Worm (Caenorhabditis elegans) whole organism, L1 larva: Measurements from ENCODE around the gene lrpc-1.

Experiments used
- C04F5.9 ChIP-seq: sonication (generic microtip); optimal IDR thresholded peaks from 2 replicates; lab custom pipeline; 2016; ENCODE audit warnings: missing genetic modification characterization, missing compliant biosample characterization
- Y116A8C.19 ChIP-seq: sonication (generic microtip); optimal IDR thresholded peaks from 2 replicates; lab custom pipeline; 2016; ENCODE audit warnings: missing compliant biosample characterization, missing genetic modification characterization, borderline replicate concordance
- aha-1 ChIP-seq: fragments of 150-350 bp; optimal IDR thresholded peaks from 2 replicates; lab custom pipeline; 2014; ENCODE audit warnings: missing biosample characterization, missing genetic modification characterization
- aly-2 ChIP-seq: fragments of 150-350 bp; optimal IDR thresholded peaks from 2 replicates; lab custom pipeline; 2014; ENCODE audit warnings: missing biosample characterization, missing genetic modification characterization
- ama-1 ChIP-seq: fragments of 150-350 bp; optimal IDR thresholded peaks from 2 replicates; lab custom pipeline; 2014
- blmp-1 ChIP-seq: fragments of 150-350 bp; optimal IDR thresholded peaks from 2 replicates; lab custom pipeline; 2014; ENCODE audit warnings: missing biosample characterization, missing genetic modification characterization
- ceh-8 ChIP-seq: fragments of 200-800 bp; sonication (Bioruptor generic); optimal IDR thresholded peaks from 2 replicates; lab custom pipeline; 2018; ENCODE audit warnings: mild to moderate bottlenecking, missing genetic modification characterization, moderate library complexity, missing compliant biosample characterization
- ceh-90 ChIP-seq: sonication (generic microtip); optimal IDR thresholded peaks from 2 replicates; lab custom pipeline; 2016; ENCODE audit warnings: missing genetic modification characterization, missing compliant biosample characterization
- ces-1 ChIP-seq: fragments of 150-350 bp; optimal IDR thresholded peaks from 2 replicates; lab custom pipeline; 2014; ENCODE audit warnings: missing biosample characterization, missing genetic modification reagents, missing genetic modification characterization
- efl-1 ChIP-seq, 4 experiments: fragments of 150-350 bp; optimal IDR thresholded peaks in 3 of 4; peaks in 1 of 4; 1 replicate in 1 of 4; 2 replicates in 3 of 4; lab custom pipeline; 2014; ENCODE audit warnings: missing biosample characterization in 2 of 4, missing genetic modification characterization in 2 of 4, missing genetic modification reagents in 2 of 4
- efl-3 ChIP-seq: fragments of 200-800 bp; sonication (Bioruptor generic); optimal IDR thresholded peaks from 2 replicates; lab custom pipeline; 2018; ENCODE audit warnings: mild to moderate bottlenecking, missing genetic modification characterization, missing compliant biosample characterization
- egl-27 ChIP-seq, 2 experiments: fragments of 150-350 bp in 1 of 2; sonication (generic microtip); optimal IDR thresholded peaks; 3 replicates each; lab custom pipeline; 2017 to 2018; ENCODE audit warnings: missing biosample characterization in 2 of 2, missing genetic modification characterization in 2 of 2, missing genetic modification reagents in 2 of 2
- elt-3 ChIP-seq, 6 experiments: fragments of 150-350 bp in 1 of 6; sonication (generic microtip); optimal IDR thresholded peaks; 2 replicates each; lab custom pipeline; 2017 to 2018; ENCODE audit warnings: missing biosample characterization in 6 of 6, missing genetic modification characterization in 6 of 6, inconsistent platforms in 1 of 6
- ets-5 ChIP-seq: fragments of 200-800 bp; sonication (Bioruptor generic); IDR thresholded peaks from 2 replicates; pipeline ENCODE4 v1.3.6; 2022; ENCODE audit warnings: missing genetic modification characterization, missing compliant biosample characterization
- fkh-10 ChIP-seq: sonication (generic microtip); optimal IDR thresholded peaks from 2 replicates; lab custom pipeline; 2017; ENCODE audit warnings: missing biosample characterization, missing genetic modification reagents, missing genetic modification characterization
- fkh-8 ChIP-seq: sonication (generic microtip); optimal IDR thresholded peaks from 2 replicates; lab custom pipeline; 2016; ENCODE audit warnings: mild to moderate bottlenecking, missing genetic modification characterization, missing compliant biosample characterization
- fos-1 ChIP-seq: fragments of 150-350 bp; optimal IDR thresholded peaks from 2 replicates; lab custom pipeline; 2014; ENCODE audit warnings: missing biosample characterization, missing genetic modification characterization
- hlh-17 ChIP-seq: fragments of 200-800 bp; sonication (Bioruptor generic); optimal IDR thresholded peaks from 2 replicates; lab custom pipeline; 2018; ENCODE audit warnings: missing genetic modification characterization, mild to moderate bottlenecking, missing compliant biosample characterization, moderate library complexity, borderline replicate concordance
- hlh-4 ChIP-seq: sonication (generic microtip); optimal IDR thresholded peaks from 2 replicates; lab custom pipeline; 2016; ENCODE audit warnings: mild to moderate bottlenecking, missing genetic modification characterization, missing compliant biosample characterization
- lin-13 ChIP-seq: fragments of 150-350 bp; optimal IDR thresholded peaks from 2 replicates; lab custom pipeline; 2014; ENCODE audit warnings: missing biosample characterization, missing genetic modification reagents, missing genetic modification characterization
- lin-15B ChIP-seq: fragments of 150-350 bp; sonication (generic microtip); optimal IDR thresholded peaks from 3 replicates; lab custom pipeline; 2014; ENCODE audit warnings: missing biosample characterization, missing genetic modification characterization
- lin-35 ChIP-seq, 2 experiments: fragments of 150-350 bp; optimal IDR thresholded peaks; 2 replicates each; lab custom pipeline; 2014; ENCODE audit warnings: missing biosample characterization in 2 of 2, missing genetic modification characterization in 2 of 2, missing genetic modification reagents in 2 of 2
- lin-39 ChIP-seq: fragments of 150-350 bp; optimal IDR thresholded peaks from 2 replicates; lab custom pipeline; 2014; ENCODE audit warnings: missing biosample characterization, missing genetic modification reagents, missing genetic modification characterization
- lir-3 ChIP-seq: sonication (generic microtip); optimal IDR thresholded peaks from 2 replicates; lab custom pipeline; 2016; ENCODE audit warnings: mild to moderate bottlenecking, missing genetic modification characterization, moderate library complexity, missing compliant biosample characterization; ENCODE audit not compliant: poor library complexity
- mdl-1 ChIP-seq, 2 experiments: fragments of 150-350 bp; optimal IDR thresholded peaks; 2 replicates each; lab custom pipeline; 2014 to 2017; ENCODE audit warnings: missing biosample characterization in 2 of 2, missing genetic modification characterization in 2 of 2, inconsistent platforms in 1 of 2
- mef-2 ChIP-seq: fragments of 150-350 bp; optimal IDR thresholded peaks from 2 replicates; lab custom pipeline; 2014; ENCODE audit warnings: missing biosample characterization, missing genetic modification characterization
- nhr-11 ChIP-seq: fragments of 150-350 bp; optimal IDR thresholded peaks from 2 replicates; lab custom pipeline; 2014; ENCODE audit warnings: missing biosample characterization, missing genetic modification characterization
- nhr-12 ChIP-seq: sonication (generic microtip); optimal IDR thresholded peaks from 2 replicates; lab custom pipeline; 2017; ENCODE audit warnings: missing biosample characterization, missing genetic modification characterization
- nhr-20 ChIP-seq: sonication (generic microtip); optimal IDR thresholded peaks from 2 replicates; lab custom pipeline; 2016; ENCODE audit warnings: mild to moderate bottlenecking, missing genetic modification characterization, missing compliant biosample characterization
- nhr-28 ChIP-seq: fragments of 150-350 bp; optimal IDR thresholded peaks from 2 replicates; lab custom pipeline; 2014; ENCODE audit warnings: missing biosample characterization, missing genetic modification characterization
- nhr-71 ChIP-seq: sonication (generic microtip); optimal IDR thresholded peaks from 2 replicates; lab custom pipeline; 2016; ENCODE audit warnings: mild to moderate bottlenecking, missing genetic modification characterization, moderate library complexity, missing compliant biosample characterization
- nhr-76 ChIP-seq: sonication (generic microtip); optimal IDR thresholded peaks from 2 replicates; lab custom pipeline; 2017; ENCODE audit warnings: missing biosample characterization, missing genetic modification characterization
- nhr-85 ChIP-seq: sonication (generic microtip); peaks from one replicate; lab custom pipeline; 2016; ENCODE audit warnings: missing genetic modification characterization, inconsistent platforms, missing compliant biosample characterization
- nhr-90 ChIP-seq: sonication (generic microtip); optimal IDR thresholded peaks from 2 replicates; lab custom pipeline; 2016; ENCODE audit warnings: mild to moderate bottlenecking, missing genetic modification characterization, missing compliant biosample characterization; ENCODE audit not compliant: poor library complexity
- pag-3 ChIP-seq: sonication (generic microtip); optimal IDR thresholded peaks from 2 replicates; lab custom pipeline; 2017; ENCODE audit warnings: missing genetic modification characterization, mild to moderate bottlenecking, missing compliant biosample characterization, antibody characterized with exemption, borderline replicate concordance; ENCODE audit not compliant: insufficient read depth
- skn-1 ChIP-seq: fragments of 150-350 bp; optimal IDR thresholded peaks from 2 replicates; lab custom pipeline; 2014; ENCODE audit warnings: missing biosample characterization, missing genetic modification characterization
- snu-23 ChIP-seq: sonication (generic microtip); optimal IDR thresholded peaks from 2 replicates; lab custom pipeline; 2016; ENCODE audit warnings: missing genetic modification characterization, missing compliant biosample characterization
- sox-4 ChIP-seq: sonication (generic microtip); optimal IDR thresholded peaks from 2 replicates; lab custom pipeline; 2016; ENCODE audit warnings: missing genetic modification characterization, missing compliant biosample characterization
- sptf-1 ChIP-seq: fragments of 150-350 bp; optimal IDR thresholded peaks from 2 replicates; lab custom pipeline; 2014; ENCODE audit warnings: missing biosample characterization, missing genetic modification characterization
- sup-37 ChIP-seq: fragments of 200-800 bp; sonication (Bioruptor generic); optimal IDR thresholded peaks from 2 replicates; lab custom pipeline; 2018; ENCODE audit warnings: mild to moderate bottlenecking, missing genetic modification characterization, missing compliant biosample characterization
- tbx-2 ChIP-seq: sonication (generic microtip); optimal IDR thresholded peaks from 2 replicates; lab custom pipeline; 2016; ENCODE audit warnings: missing genetic modification characterization, missing compliant biosample characterization
- unc-62 ChIP-seq: fragments of 150-350 bp; optimal IDR thresholded peaks from 2 replicates; lab custom pipeline; 2014; ENCODE audit warnings: missing biosample characterization, missing genetic modification reagents, missing genetic modification characterization
- vab-15 ChIP-seq: sonication (generic microtip); optimal IDR thresholded peaks from 2 replicates; lab custom pipeline; 2017; ENCODE audit warnings: missing genotype, mild to moderate bottlenecking, missing genetic modification characterization, missing compliant biosample characterization
- zag-1 ChIP-seq: fragments of 150-350 bp; optimal IDR thresholded peaks from 2 replicates; lab custom pipeline; 2014; ENCODE audit warnings: missing biosample characterization, missing genetic modification characterization
- zip-4 ChIP-seq: fragments of 200-800 bp; sonication (Bioruptor generic); optimal IDR thresholded peaks from 2 replicates; lab custom pipeline; 2018; ENCODE audit warnings: mild to moderate bottlenecking, missing genetic modification characterization, moderate library complexity, missing compliant biosample characterization
- ztf-4 ChIP-seq: fragments of 150-350 bp; optimal IDR thresholded peaks from 2 replicates; lab custom pipeline; 2014; ENCODE audit warnings: missing biosample characterization, missing genetic modification characterization

Gene lrpc-1

DNA sequence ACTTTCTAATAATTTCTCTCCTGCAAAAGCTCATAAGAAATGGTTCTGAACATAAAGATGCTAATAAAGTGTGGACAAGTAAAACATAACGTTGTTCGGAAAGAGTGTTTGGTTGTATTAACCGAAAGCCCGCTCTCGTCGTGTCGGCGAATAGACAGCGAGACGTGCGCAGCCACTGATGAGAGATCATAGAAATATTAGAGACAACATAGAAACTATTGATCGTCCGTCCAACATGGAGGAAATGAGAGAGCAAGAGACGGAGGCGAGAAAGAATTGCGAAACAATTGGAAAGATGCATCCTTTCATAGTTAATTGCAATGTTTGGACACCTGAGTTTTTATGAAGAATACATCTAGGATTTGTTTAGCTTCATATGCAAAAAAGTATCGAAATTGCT, 32.5 kb downstream of the lrpc-1 start (continued):
- peak; percentile 15 for TF ChIP-seq zip-4 (GFP tag; lab: Kevin White, UChicago)
- TF ChIP-seq ets-5 (GFP tag; lab: Robert Waterston, UW): no peak
- no peak for TF ChIP-seq hlh-17 (GFP tag; lab: Kevin White, UChicago)
- no peak for TF ChIP-seq ceh-90
- no peak for TF ChIP-seq C04F5.9 (tag; lab: Kevin White, UChicago)
- no peak for TF ChIP-seq ces-1 (GFP tag; lab: Kevin White, UChicago)
- no peak for TF ChIP-seq nhr-76 (tag; lab: Kevin White, UChicago)
- TF ChIP-seq mdl-1 (tag; optimal IDR thresholded peaks at IDR 0.05; lab: Kevin White, UChicago): peak in 1 of 2 experiments; percentile 34
- peak; percentile 76 for TF ChIP-seq nhr-71
- peak; percentile 56 to 62 for TF ChIP-seq lin-35 (GFP tag; optimal IDR thresholded peaks at IDR 0.05; lab: Kevin White, UChicago)
- no peak for TF ChIP-seq fos-1 (tag; lab: Kevin White, UChicago)
- TF ChIP-seq efl-1 (optimal IDR thresholded peaks at IDR 0.05; lab: Kevin White, UChicago): peak; percentile 60 to 74
- peak; percentile 48 to 92 for TF ChIP-seq efl-1 (GFP tag; optimal IDR thresholded peaks at IDR 0.05 in 1 of 2; lab: Kevin White, UChicago)
- TF ChIP-seq fkh-8 (tag; lab: Kevin White, UChicago): peak; percentile 61
- TF ChIP-seq egl-27 (tag; optimal IDR thresholded peaks at IDR 0.05; lab: Kevin White, UChicago): no peak
- TF ChIP-seq aha-1 (tag; lab: Kevin White, UChicago): no peak
- TF ChIP-seq unc-62 (GFP tag; lab: Kevin White, UChicago): no peak
- peak; percentile 45 for TF ChIP-seq ztf-4
- no peak for TF ChIP-seq sox-4 (tag; lab: Kevin White, UChicago)
- peak; percentile 10 for TF ChIP-seq ama-1 (lab: Kevin White, UChicago)
- peak; percentile 66 for TF ChIP-seq blmp-1
- TF ChIP-seq lir-3: no peak
- no peak for TF ChIP-seq ceh-8 (GFP tag; lab: Kevin White, UChicago)
- no peak for TF ChIP-seq fkh-10 (GFP tag; lab: Kevin White, UChicago)
- no peak for TF ChIP-seq efl-3
- peak; percentile 50 for TF ChIP-seq skn-1 (tag; lab: Kevin White, UChicago)
- no peak for TF ChIP-seq nhr-85
- no peak for TF ChIP-seq lin-39 (tag; lab: Kevin White, UChicago)
- TF ChIP-seq elt-3 (tag; optimal IDR thresholded peaks at IDR 0.05; lab: Kevin White, UChicago): no peak
- TF ChIP-seq hlh-4 (tag; lab: Kevin White, UChicago): no peak
- TF ChIP-seq pag-3: no peak
- no peak for TF ChIP-seq mef-2 (tag; lab: Kevin White, UChicago)
- no peak for TF ChIP-seq zag-1 (tag; lab: Kevin White, UChicago)
- peak; percentile 71 for TF ChIP-seq snu-23 (GFP tag; lab: Kevin White, UChicago)
- no peak for TF ChIP-seq Y116A8C.19 (tag; lab: Kevin White, UChicago)
- no peak for TF ChIP-seq vab-15
- no peak for TF ChIP-seq nhr-11
- no peak for TF ChIP-seq lin-15B
- no peak for TF ChIP-seq sptf-1 (tag; lab: Kevin White, UChicago)
- no peak for TF ChIP-seq nhr-12 (tag; lab: Kevin White, UChicago)
- TF ChIP-seq nhr-28 (tag; lab: Kevin White, UChicago): no peak
- no peak for TF ChIP-seq nhr-90 (tag; lab: Kevin White, UChicago)
- peak; percentile 40 for TF ChIP-seq lin-13 (GFP tag; lab: Kevin White, UChicago)
- peak; percentile 52 for TF ChIP-seq tbx-2 (tag; lab: Kevin White, UChicago)
- TF ChIP-seq aly-2 (tag; lab: Kevin White, UChicago): no peak
- peak; percentile 32 for TF ChIP-seq nhr-20 (tag; lab: Kevin White, UChicago)
- TF ChIP-seq sup-37 (GFP tag; lab: Kevin White, UChicago): no peak
